Fruit fly (Drosophila melanogaster) whole organism, pupa: Measurements from ENCODE around the gene CG42660.

Source experiments
- CG14655 ChIP-seq: fragments of 200-800 bp; sonication (Bioruptor generic); optimal IDR thresholded peaks from 3 replicates; lab custom pipeline; 2017; ENCODE audit warnings: mild to moderate bottlenecking, missing biosample characterization, missing genetic modification reagents, missing genetic modification characterization
- CG17806 ChIP-seq: fragments of 200-800 bp; sonication (Bioruptor generic); optimal IDR thresholded peaks from 2 replicates; lab custom pipeline; 2018; ENCODE audit warnings: missing biosample characterization, mild to moderate bottlenecking, missing genetic modification characterization, moderate library complexity
- CG34367 ChIP-seq: fragments of 200-800 bp; sonication (Bioruptor generic); optimal IDR thresholded peaks from 2 replicates; lab custom pipeline; 2018; ENCODE audit warnings: missing biosample characterization, mild to moderate bottlenecking, missing genetic modification characterization
- CG9948 ChIP-seq: fragments of 200-800 bp; sonication (Bioruptor generic); optimal IDR thresholded peaks from 2 replicates; lab custom pipeline; 2018; ENCODE audit warnings: missing biosample characterization, mild to moderate bottlenecking, missing genetic modification characterization, moderate library complexity
- D1 ChIP-seq: fragments of 200-800 bp; sonication (Bioruptor generic); optimal IDR thresholded peaks from 2 replicates; lab custom pipeline; 2018; ENCODE audit warnings: missing biosample characterization, mild to moderate bottlenecking, missing genetic modification characterization, moderate library complexity
- EcR ChIP-seq: fragments of 200-800 bp; sonication (Bioruptor generic); optimal IDR thresholded peaks from 3 replicates; lab custom pipeline; 2019; ENCODE audit warnings: missing biosample characterization, missing genetic modification characterization, mild to moderate bottlenecking, moderate library complexity, missing genetic modification reagents
- Ets98B ChIP-seq: fragments of 200-800 bp; sonication (Bioruptor generic); IDR thresholded peaks from 2 replicates; pipeline ENCODE4 v1.3.6; 2022; ENCODE audit warnings: missing biosample characterization, missing genetic modification characterization
- fd96Ca ChIP-seq: fragments of 200-800 bp; sonication (Bioruptor generic); IDR thresholded peaks from 3 replicates; pipeline ENCODE4 v1.3.6; 2022; ENCODE audit warnings: missing biosample characterization, missing genetic modification characterization
- rn ChIP-seq: fragments of 200-800 bp; sonication (Bioruptor generic); IDR thresholded peaks from 2 replicates; pipeline ENCODE4 v1.3.6; 2022; ENCODE audit warnings: missing biosample characterization, missing genetic modification characterization

DNA sequence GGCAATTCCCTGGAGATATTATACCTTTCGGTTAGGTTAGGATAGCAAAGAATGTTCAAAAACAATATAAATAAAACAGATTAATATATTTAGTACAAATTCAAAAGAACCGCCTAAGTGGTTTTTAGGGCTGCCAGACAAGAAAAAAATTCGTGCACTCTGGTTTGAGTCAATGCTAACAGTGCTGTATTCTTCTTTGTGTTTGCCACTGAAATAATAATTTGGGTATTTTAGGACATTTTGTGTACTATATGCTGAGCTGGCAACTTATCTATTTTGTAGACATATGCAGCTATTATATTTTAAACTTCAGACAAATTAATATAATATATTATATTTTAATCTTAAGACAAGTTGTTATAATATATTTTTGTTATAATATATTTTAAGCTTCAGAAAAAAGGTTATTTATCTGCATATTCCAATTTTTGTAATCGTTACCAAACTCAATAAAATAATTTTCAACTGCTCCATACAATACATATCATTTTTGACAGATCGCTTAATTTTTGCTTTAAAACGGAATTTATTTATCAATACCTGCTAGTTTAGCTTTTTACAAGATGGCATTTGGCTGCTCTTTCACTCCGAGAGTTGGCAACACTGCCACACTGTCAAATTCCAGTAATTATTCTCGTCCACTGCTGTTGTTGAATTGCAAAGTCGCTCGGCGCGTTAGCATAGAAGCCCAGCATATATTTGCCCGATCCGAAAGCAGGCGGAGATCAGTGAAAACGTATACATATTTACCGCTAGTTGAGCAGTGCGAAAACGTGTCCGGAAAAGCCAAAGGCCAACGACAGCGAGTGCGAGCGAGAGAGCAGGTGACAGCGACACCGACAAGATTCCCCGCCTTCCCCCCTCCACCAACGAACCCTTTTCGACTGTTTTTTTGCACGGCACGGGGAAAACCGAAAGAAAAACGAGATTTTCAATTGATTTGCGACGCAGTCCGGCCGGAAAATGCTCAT, 45.4 kb downstream of the CG42660 start, which contains the start of gene CG7546:
- TF ChIP-seq CG14655 (GFP tag; lab: Kevin White, UChicago) (no peak), EcR (GFP tag; lab: Kevin White, UChicago) (peak; percentile 56), CG17806 (no peak), Ets98B (no peak), fd96Ca (GFP tag; lab: Robert Waterston, UW) (peak; percentile 13; the same call in 1 of the 3 replicates), D1 (tag; lab: Kevin White, UChicago) (no peak), rn (GFP tag; lab: Robert Waterston, UW) (no peak), CG34367 (tag; lab: Kevin White, UChicago) (no peak), CG9948 (tag; lab: Kevin White, UChicago) (no peak)
